Worm (Caenorhabditis elegans): ENCODE results near the gene rabx-5.

rabx-5 gene

DNA sequence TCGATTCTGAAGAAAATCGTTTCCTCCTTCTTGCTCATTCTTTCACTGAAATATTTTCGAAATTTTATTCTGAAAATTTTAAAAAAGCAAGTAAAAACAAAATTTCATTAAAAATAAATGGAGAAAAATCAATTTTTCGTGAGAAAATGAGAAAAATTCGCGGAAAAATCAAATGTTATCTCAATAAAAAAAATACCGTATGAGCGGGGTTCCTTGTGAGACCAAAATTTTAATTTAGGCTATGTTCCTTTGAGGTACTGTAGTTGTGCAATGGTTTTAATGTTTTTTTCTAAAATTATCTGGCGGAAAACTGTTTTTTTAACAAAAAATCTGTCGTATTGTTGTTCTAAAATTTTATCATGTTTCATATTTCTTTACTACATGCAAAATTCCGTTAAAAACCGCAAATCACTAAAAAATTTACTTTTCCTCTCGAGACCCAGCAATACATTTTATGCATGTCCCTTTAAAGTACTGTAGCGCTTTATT, 5.0 kb upstream of the rabx-5 start, which contains the start of gene epg-6 (continued):
- TF ChIP-seq lsl-1 (GFP tag; optimal IDR thresholded peaks at IDR 0.05) (peak; percentile 99), let-526 (GFP tag; IDR thresholded peaks at IDR 0.05) (no peak), rcor-1 (GFP tag; IDR thresholded peaks at IDR 0.05) (no peak), nhr-179 (tag; optimal IDR thresholded peaks at IDR 0.05) (no peak), dox-1 (GFP tag; IDR thresholded peaks at IDR 0.05) (no peak), tbp1 (GFP tag; optimal IDR thresholded peaks at IDR 0.05) (peak; percentile 14), die-1 (tag; optimal IDR thresholded peaks at IDR 0.05) (no peak), Y53G8AR.9 (GFP tag; conservative IDR thresholded peaks at IDR 0.05) (no peak), ceh-27 (GFP tag; optimal IDR thresholded peaks at IDR 0.05) (no peak), lin-54 (GFP tag; optimal IDR thresholded peaks at IDR 0.05) (peak; percentile 54), rec-8 (tag; optimal IDR thresholded peaks at IDR 0.05) (no peak), ztf-22 (GFP tag; optimal IDR thresholded peaks at IDR 0.05) (no peak), B0035.1 (tag; optimal IDR thresholded peaks at IDR 0.05) (no peak), nhr-90 (tag; optimal IDR thresholded peaks at IDR 0.05) (no peak), hmg-1.2 (GFP tag; IDR thresholded peaks at IDR 0.05) (peak; percentile 21; the same call in 1 of the 2 replicates), gei-17 (GFP tag; optimal IDR thresholded peaks at IDR 0.05) (no peak), nfya-1 (tag; optimal IDR thresholded peaks at IDR 0.05; ENCODE audit: borderline replicate concordance, insufficient read depth) (no peak), T07F8.4 (tag; optimal IDR thresholded peaks at IDR 0.05) (no peak), lin-40 (tag; optimal IDR thresholded peaks at IDR 0.05) (no peak), mel-28 (tag; optimal IDR thresholded peaks at IDR 0.05; ENCODE audit: borderline replicate concordance) (no peak), lag-1 (GFP tag; IDR thresholded peaks at IDR 0.05) (no peak), ama-1 (optimal IDR thresholded peaks at IDR 0.05) (no peak), ama-1 (GFP tag; optimal IDR thresholded peaks at IDR 0.05) (no peak), mes-4 (tag; optimal IDR thresholded peaks at IDR 0.05) (no peak), F52B5.7 (tag; optimal IDR thresholded peaks at IDR 0.05) (no peak), unc-130 (GFP tag; optimal IDR thresholded peaks at IDR 0.05) (peak; percentile 19), aptf-2 (GFP tag; conservative IDR thresholded peaks at IDR 0.05) (no peak), ets-4 (GFP tag; optimal IDR thresholded peaks at IDR 0.05) (no peak), nhr-27 (tag; optimal IDR thresholded peaks at IDR 0.05) (no peak), hrde-1 (tag; optimal IDR thresholded peaks at IDR 0.05; ENCODE audit: borderline replicate concordance) (no peak), mxl-1 (tag; optimal IDR thresholded peaks at IDR 0.05) (no peak), lin-26 (GFP tag; IDR thresholded peaks at IDR 0.05) (no peak), ztf-26 (tag; optimal IDR thresholded peaks at IDR 0.05) (no peak), chd-7 (tag; optimal IDR thresholded peaks at IDR 0.05) (no peak), xnd-1 (tag; optimal IDR thresholded peaks at IDR 0.05) (peak; percentile 94), nfya-2 (GFP tag; IDR thresholded peaks at IDR 0.05) (no peak), ekl-4 (GFP tag; IDR thresholded peaks at IDR 0.05) (no peak), madf-6 (GFP tag; IDR thresholded peaks at IDR 0.05) (peak; percentile 93), madf-3 (GFP tag; IDR thresholded peaks at IDR 0.05) (no peak), pha-4 (tag; optimal IDR thresholded peaks at IDR 0.05) (no peak), ZK185.1 (tag; optimal IDR thresholded peaks at IDR 0.05; ENCODE audit: poor library complexity, severe bottlenecking) (no peak), efl-1 (GFP tag; optimal IDR thresholded peaks at IDR 0.05) (peak; percentile 75), Y95B8A.8 (GFP tag; IDR thresholded peaks at IDR 0.05) (no peak), ceh-40 (GFP tag; IDR thresholded peaks at IDR 0.05) (no peak), F57A8.1 (GFP tag; optimal IDR thresholded peaks at IDR 0.05) (no peak), athp-1 (tag; optimal IDR thresholded peaks at IDR 0.05) (no peak), nhr-80 (tag; optimal IDR thresholded peaks at IDR 0.05) (no peak), attf-5 (GFP tag; optimal IDR thresholded peaks at IDR 0.05) (no peak), sdz-38 (tag; optimal IDR thresholded peaks at IDR 0.05) (no peak), D2030.7 (GFP tag; IDR thresholded peaks at IDR 0.05) (peak; percentile 74)
